Worm (Caenorhabditis elegans) whole organism, mixed stage, embryonic: ENCODE measurements around the gene ZC239.22.
"Not testable (repeated sequence)": the region's sequence is repeated elsewhere in the genome, so short reads cannot be mapped to it uniquely, and the experiment has no call there.

ENCODE experiments used
- M03D4.4 ChIP-seq: sonication (generic microtip); optimal IDR thresholded peaks from 2 replicates; lab custom pipeline; 2017; ENCODE audit warnings: mild to moderate bottlenecking, missing genetic modification characterization, missing compliant biosample characterization
- bed-3 ChIP-seq: fragments of 200-800 bp; sonication (Bioruptor generic); optimal IDR thresholded peaks from 3 replicates; lab custom pipeline; 2018; ENCODE audit warnings: mild to moderate bottlenecking, missing genetic modification characterization, moderate library complexity, missing compliant biosample characterization
- blmp-1 ChIP-seq: fragments of 150-350 bp; optimal IDR thresholded peaks from 2 replicates; lab custom pipeline; 2014; ENCODE audit warnings: missing biosample characterization, missing genetic modification characterization
- ceh-39 ChIP-seq: fragments of 150-350 bp; optimal IDR thresholded peaks from 2 replicates; lab custom pipeline; 2014; ENCODE audit warnings: missing biosample characterization, missing genetic modification characterization
- ceh-43 ChIP-seq: fragments of 200-800 bp; sonication (Bioruptor generic); optimal IDR thresholded peaks from 2 replicates; lab custom pipeline; 2018; ENCODE audit warnings: mild to moderate bottlenecking, missing genetic modification characterization, moderate library complexity, missing compliant biosample characterization
- ces-1 ChIP-seq: fragments of 150-350 bp; optimal IDR thresholded peaks from 2 replicates; lab custom pipeline; 2014; ENCODE audit warnings: missing biosample characterization, missing genetic modification reagents, missing genetic modification characterization
- drap-1 ChIP-seq: fragments of 200-800 bp; sonication (Bioruptor generic); optimal IDR thresholded peaks from 3 replicates; lab custom pipeline; 2018; ENCODE audit warnings: mild to moderate bottlenecking, missing genetic modification characterization, missing compliant biosample characterization
- elt-1 ChIP-seq: sonication (generic microtip); optimal IDR thresholded peaks from 2 replicates; lab custom pipeline; 2017; ENCODE audit warnings: missing genetic modification characterization, mild to moderate bottlenecking, missing compliant biosample characterization, antibody characterized with exemption, moderate library complexity, borderline replicate concordance; ENCODE audit not compliant: insufficient read depth
- elt-3 ChIP-seq: fragments of 150-350 bp; optimal IDR thresholded peaks from 2 replicates; lab custom pipeline; 2014; ENCODE audit warnings: missing biosample characterization, missing genetic modification characterization
- flh-1 ChIP-seq: fragments of 200-800 bp; sonication (Bioruptor generic); optimal IDR thresholded peaks from 2 replicates; lab custom pipeline; 2018; ENCODE audit warnings: mild to moderate bottlenecking, missing genetic modification characterization, moderate library complexity, missing compliant biosample characterization
- ham-2 ChIP-seq: fragments of 200-800 bp; sonication (Bioruptor generic); optimal IDR thresholded peaks from 2 replicates; lab custom pipeline; 2018; ENCODE audit warnings: mild to moderate bottlenecking, missing genetic modification characterization, missing compliant biosample characterization
- hlh-1 ChIP-seq: fragments of 150-350 bp; optimal IDR thresholded peaks from 2 replicates; lab custom pipeline; 2014; ENCODE audit warnings: missing biosample characterization, missing genetic modification reagents, missing genetic modification characterization
- lin-13 ChIP-seq: fragments of 150-350 bp; optimal IDR thresholded peaks from 2 replicates; lab custom pipeline; 2014; ENCODE audit warnings: missing biosample characterization, missing genetic modification characterization
- lin-32 ChIP-seq: fragments of 200-800 bp; sonication (Bioruptor generic); optimal IDR thresholded peaks from 2 replicates; lab custom pipeline; 2018; ENCODE audit warnings: mild to moderate bottlenecking, missing genetic modification characterization, missing compliant biosample characterization
- lsy-2 ChIP-seq: fragments of 150-350 bp; optimal IDR thresholded peaks from 2 replicates; lab custom pipeline; 2014; ENCODE audit warnings: missing biosample characterization, missing genetic modification characterization
- mab-5 ChIP-seq: fragments of 150-350 bp; optimal IDR thresholded peaks from 2 replicates; lab custom pipeline; 2014; ENCODE audit warnings: missing biosample characterization, missing genetic modification characterization
- mls-2 ChIP-seq: sonication (generic microtip); optimal IDR thresholded peaks from 2 replicates; lab custom pipeline; 2016; ENCODE audit warnings: mild to moderate bottlenecking, missing genetic modification characterization, moderate library complexity, missing compliant biosample characterization
- nhr-237 ChIP-seq: fragments of 150-350 bp; optimal IDR thresholded peaks from 2 replicates; lab custom pipeline; 2014; ENCODE audit warnings: missing biosample characterization, missing genetic modification characterization
- nhr-28 ChIP-seq: fragments of 150-350 bp; optimal IDR thresholded peaks from 2 replicates; lab custom pipeline; 2014; ENCODE audit warnings: missing biosample characterization, missing genetic modification characterization
- nhr-76 ChIP-seq: sonication (generic microtip); optimal IDR thresholded peaks from 2 replicates; lab custom pipeline; 2017; ENCODE audit warnings: missing biosample characterization, missing genetic modification characterization
- pha-4 ChIP-seq: fragments of 150-350 bp; optimal IDR thresholded peaks from 2 replicates; lab custom pipeline; 2018; ENCODE audit warnings: missing biosample characterization, missing genetic modification reagents, missing genetic modification characterization
- sem-2 ChIP-seq: fragments of 200-800 bp; sonication (Bioruptor generic); optimal IDR thresholded peaks from 2 replicates; lab custom pipeline; 2018; ENCODE audit warnings: mild to moderate bottlenecking, missing genetic modification characterization, missing compliant biosample characterization
- snpc-4 ChIP-seq: fragments of 150-350 bp; optimal IDR thresholded peaks from 2 replicates; lab custom pipeline; 2014; ENCODE audit warnings: missing biosample characterization, missing genetic modification characterization
- sptf-1 ChIP-seq: sonication (generic microtip); optimal IDR thresholded peaks from 2 replicates; lab custom pipeline; 2017; ENCODE audit warnings: mild to moderate bottlenecking, missing genetic modification characterization, moderate library complexity, missing compliant biosample characterization
- tbx-8 ChIP-seq: fragments of 200-800 bp; sonication (Bioruptor generic); optimal IDR thresholded peaks from 2 replicates; lab custom pipeline; 2018; ENCODE audit warnings: mild to moderate bottlenecking, missing genetic modification characterization, moderate library complexity, missing compliant biosample characterization
- unc-120 ChIP-seq: sonication (generic microtip); optimal IDR thresholded peaks from 2 replicates; lab custom pipeline; 2017; ENCODE audit warnings: missing genetic modification characterization, missing compliant biosample characterization; ENCODE audit not compliant: poor library complexity, severe bottlenecking
- unc-39 ChIP-seq: fragments of 150-350 bp; optimal IDR thresholded peaks from 2 replicates; lab custom pipeline; 2014; ENCODE audit warnings: missing biosample characterization, missing genetic modification characterization
- unc-62 ChIP-seq: fragments of 150-350 bp; optimal IDR thresholded peaks from 2 replicates; lab custom pipeline; 2014; ENCODE audit warnings: missing biosample characterization, missing genetic modification reagents, missing genetic modification characterization
- ztf-11 ChIP-seq: fragments of 150-350 bp; optimal IDR thresholded peaks from 2 replicates; lab custom pipeline; 2014; ENCODE audit warnings: missing biosample characterization, missing genetic modification characterization

ZC239.22 gene

ce11 chrII:3202519-3202918 lies 18.1 kb downstream of the ZC239.22 start, which contains the start of gene sri-53:
Gene sri-53, minus strand, starts transcription at chrII:3202619.
- TF ChIP-seq ceh-43 (GFP tag; lab: Kevin White, UChicago) = no peak
- no peak for TF ChIP-seq unc-120 (tag; lab: Kevin White, UChicago)
- TF ChIP-seq bed-3 = no peak
- no peak for TF ChIP-seq tbx-8 (GFP tag; lab: Kevin White, UChicago)
- TF ChIP-seq unc-39 (tag; lab: Kevin White, UChicago) = no peak
- TF ChIP-seq ztf-11 (tag; lab: Kevin White, UChicago) = no peak
- no peak for TF ChIP-seq snpc-4 (tag; lab: Kevin White, UChicago)
- no peak for TF ChIP-seq sptf-1
- TF ChIP-seq ceh-39 = no peak
- TF ChIP-seq hlh-1 = no peak
- no peak for TF ChIP-seq nhr-28 (tag; lab: Kevin White, UChicago)
- TF ChIP-seq sem-2 (GFP tag; lab: Kevin White, UChicago) = no peak
- no peak for TF ChIP-seq lin-13 (tag; lab: Kevin White, UChicago)

- not testable (repeated sequence) for TF ChIP-seq ham-2, ces-1, unc-62 (GFP tag; lab: Kevin White, UChicago)
Measured at ce11 chrII:3201242-3201641, 19.4 kb downstream of the ZC239.22 start, which contains the start of gene sri-48. Gene sri-48, minus strand, starts transcription at chrII:3201342.

- TF ChIP-seq ham-2 (GFP tag; lab: Kevin White, UChicago) = no peak
- no peak for TF ChIP-seq tbx-8 (GFP tag; lab: Kevin White, UChicago)
- no peak for TF ChIP-seq lin-32
- no peak for TF ChIP-seq lsy-2 (tag; lab: Kevin White, UChicago)
- TF ChIP-seq nhr-237 (tag; lab: Kevin White, UChicago) = no peak
- no peak for TF ChIP-seq unc-120 (tag; lab: Kevin White, UChicago)
- no peak for TF ChIP-seq snpc-4 (tag; lab: Kevin White, UChicago)
- TF ChIP-seq sptf-1 = no peak
- TF ChIP-seq blmp-1 (tag; lab: Kevin White, UChicago) = no peak
- no peak for TF ChIP-seq M03D4.4 (tag; lab: Kevin White, UChicago)
- TF ChIP-seq hlh-1 = no peak
- no peak for TF ChIP-seq unc-62 (GFP tag; lab: Kevin White, UChicago)
- no peak for TF ChIP-seq elt-3 (tag; lab: Kevin White, UChicago)
- no peak for TF ChIP-seq pha-4
- TF ChIP-seq elt-1 (tag; lab: Kevin White, UChicago) = no peak
- TF ChIP-seq mls-2 = no peak
- TF ChIP-seq ces-1 (GFP tag; lab: Kevin White, UChicago) = no peak
- no peak for TF ChIP-seq drap-1 (GFP tag; lab: Kevin White, UChicago)
Measured at ce11 chrII:3198998-3199397, 21.6 kb downstream of the ZC239.22 start, which contains the start of gene sri-51. Gene sri-51, minus strand, starts transcription at chrII:3199098.

- no peak for TF ChIP-seq ces-1 (GFP tag; lab: Kevin White, UChicago)
- no peak for TF ChIP-seq sem-2 (GFP tag; lab: Kevin White, UChicago)
- TF ChIP-seq nhr-76 (tag; lab: Kevin White, UChicago) = no peak
- TF ChIP-seq mls-2 = no peak
- TF ChIP-seq sptf-1 = no peak
- no peak for TF ChIP-seq lin-13 (tag; lab: Kevin White, UChicago)
- TF ChIP-seq lsy-2 (tag; lab: Kevin White, UChicago) = no peak
- TF ChIP-seq, all 35 proteins: peak for 0
Measured at ce11 chrII:3196966-3197365, 23.7 kb downstream of the ZC239.22 start, which contains the start of gene gcy-15. Gene gcy-15, minus strand, starts transcription at chrII:3197066.

ce11 chrII:3195739-3196138 lies 24.9 kb downstream of the ZC239.22 start:
- TF ChIP-seq mab-5 (tag; lab: Kevin White, UChicago) = no peak
- TF ChIP-seq pha-4 = no peak

- not testable (repeated sequence) for TF ChIP-seq flh-1, sem-2, unc-62 (GFP tag; lab: Kevin White, UChicago)
Measured at ce11 chrII:3191544-3191943, 29.1 kb downstream of the ZC239.22 start, which contains the start of gene Y27F2A.9. Gene Y27F2A.9, minus strand, starts transcription at chrII:3191644.
